Fruit fly (Drosophila melanogaster) whole organism, embryonic: ENCODE measurements around the gene Eip75B.
A peak's percentile ranks its signal among the peaks of the same experiment; 100 is the strongest.

Experiments used
- Bgb ChIP-seq: fragments of 200-800 bp; sonication (Bioruptor generic); IDR thresholded peaks from 2 replicates; pipeline ENCODE4 v1.3.6; 2022; ENCODE audit warnings: missing biosample characterization, missing genetic modification characterization; ENCODE audit not compliant: partially characterized antibody
- CG10267 ChIP-seq: fragments of 200-800 bp; sonication (Bioruptor generic); optimal IDR thresholded peaks from 2 replicates; lab custom pipeline; 2018; ENCODE audit warnings: missing biosample characterization, mild to moderate bottlenecking, missing genetic modification characterization, moderate library complexity
- CG10959 ChIP-seq: fragments of 200-800 bp; sonication (Bioruptor generic); IDR thresholded peaks from 2 replicates; pipeline ENCODE4 v1.3.6; 2022; ENCODE audit warnings: missing biosample characterization, missing genetic modification characterization
- CG11398 ChIP-seq: fragments of 200-800 bp; sonication (Bioruptor generic); optimal IDR thresholded peaks from 2 replicates; lab custom pipeline; 2016; ENCODE audit warnings: missing biosample characterization, missing genetic modification characterization
- CG12104 ChIP-seq: fragments of 200-800 bp; sonication (Bioruptor generic); optimal IDR thresholded peaks from 3 replicates; lab custom pipeline; 2016; ENCODE audit warnings: missing biosample characterization, missing genetic modification characterization
- CG15514 ChIP-seq: fragments of 200-800 bp; sonication (Bioruptor generic); optimal IDR thresholded peaks from 3 replicates; lab custom pipeline; 2017; ENCODE audit warnings: missing biosample characterization, missing genetic modification characterization, mild to moderate bottlenecking, moderate library complexity, missing genetic modification reagents
- CG16863 ChIP-seq: fragments of 200-800 bp; sonication (Bioruptor generic); optimal IDR thresholded peaks from 3 replicates; lab custom pipeline; 2016; ENCODE audit warnings: missing biosample characterization, missing genetic modification characterization
- CG17359 ChIP-seq: fragments of 200-800 bp; sonication (Bioruptor generic); optimal IDR thresholded peaks from 3 replicates; lab custom pipeline; 2018; ENCODE audit warnings: missing biosample characterization, mild to moderate bottlenecking, missing genetic modification characterization, moderate library complexity
- CG17612 ChIP-seq: fragments of 200-800 bp; sonication (Bioruptor generic); IDR thresholded peaks from 2 replicates; pipeline ENCODE4 v1.3.6; 2022; ENCODE audit warnings: missing biosample characterization, missing genetic modification characterization
- CG18476 ChIP-seq: fragments of 200-800 bp; sonication (Bioruptor generic); optimal IDR thresholded peaks from 2 replicates; lab custom pipeline; 2016; ENCODE audit warnings: missing biosample characterization, mild to moderate bottlenecking, missing genetic modification characterization
- CG18619 ChIP-seq: fragments of 200-800 bp; sonication (Bioruptor generic); optimal IDR thresholded peaks from 3 replicates; lab custom pipeline; 2017; ENCODE audit warnings: missing biosample characterization, mild to moderate bottlenecking, missing genetic modification characterization
- CG2116 ChIP-seq: fragments of 200-800 bp; sonication (Bioruptor generic); optimal IDR thresholded peaks from 3 replicates; lab custom pipeline; 2018; ENCODE audit warnings: missing biosample characterization, mild to moderate bottlenecking, missing genetic modification characterization
- CG31365 ChIP-seq: fragments of 200-800 bp; sonication (Bioruptor generic); optimal IDR thresholded peaks from 2 replicates; lab custom pipeline; 2018; ENCODE audit warnings: missing biosample characterization, mild to moderate bottlenecking, missing genetic modification characterization
- CG32772 ChIP-seq: fragments of 200-800 bp; sonication (Bioruptor generic); IDR thresholded peaks from 2 replicates; pipeline ENCODE4 v1.3.6; 2022; ENCODE audit warnings: missing biosample characterization, missing genetic modification characterization
- CG4404 ChIP-seq: fragments of 200-800 bp; sonication (Bioruptor generic); IDR thresholded peaks from 2 replicates; pipeline ENCODE4 v1.3.6; 2022; ENCODE audit warnings: missing biosample characterization, missing genetic modification characterization
- CG4854 ChIP-seq: fragments of 200-800 bp; sonication (Bioruptor generic); optimal IDR thresholded peaks from 2 replicates; lab custom pipeline; 2016; ENCODE audit warnings: missing biosample characterization, missing genetic modification characterization, inconsistent platforms
- CG6813 ChIP-seq: fragments of 200-800 bp; sonication (Bioruptor generic); optimal IDR thresholded peaks from 2 replicates; lab custom pipeline; 2017; ENCODE audit warnings: missing biosample characterization, missing genetic modification characterization, mild to moderate bottlenecking, moderate library complexity, missing genetic modification reagents
- CG7786 ChIP-seq: fragments of 200-800 bp; sonication (Bioruptor generic); optimal IDR thresholded peaks from 2 replicates; lab custom pipeline; 2016; ENCODE audit warnings: missing biosample characterization, missing genetic modification characterization
- CG7839 ChIP-seq: fragments of 200-800 bp; sonication (Bioruptor generic); optimal IDR thresholded peaks from 3 replicates; lab custom pipeline; 2018; ENCODE audit warnings: missing biosample characterization, mild to moderate bottlenecking, missing genetic modification characterization, moderate library complexity
- CG9817 ChIP-seq: fragments of 200-800 bp; sonication (Bioruptor generic); optimal IDR thresholded peaks from 2 replicates; lab custom pipeline; 2018; ENCODE audit warnings: missing biosample characterization, mild to moderate bottlenecking, missing genetic modification characterization, moderate library complexity
- Dll ChIP-seq: fragments of 200-800 bp; sonication (Bioruptor generic); IDR thresholded peaks from 4 replicates; pipeline ENCODE4 v1.3.6; 2022; ENCODE audit warnings: missing biosample characterization, missing genetic modification characterization; ENCODE audit not compliant: partially characterized antibody
- Drgx ChIP-seq: fragments of 200-800 bp; sonication (Bioruptor generic); IDR thresholded peaks from 2 replicates; pipeline ENCODE4 v1.3.6; 2022; ENCODE audit warnings: missing biosample characterization, missing genetic modification characterization
- Eip74EF ChIP-seq, 2 experiments: fragments of 200-800 bp in 1 of 2; fragments of >200 bp in 1 of 2; sonication (Bioruptor generic) in 1 of 2; optimal IDR thresholded peaks; 2 replicates each; lab custom pipeline; 2017 to 2019; ENCODE audit warnings: missing biosample characterization in 2 of 2, missing genetic modification characterization in 2 of 2, mild to moderate bottlenecking in 1 of 2, moderate library complexity in 1 of 2
- Hey ChIP-seq: fragments of 200-800 bp; sonication (Bioruptor generic); optimal IDR thresholded peaks from 3 replicates; lab custom pipeline; 2018; ENCODE audit warnings: missing biosample characterization, mild to moderate bottlenecking, missing genetic modification characterization
- Lhr ChIP-seq: fragments of 200-800 bp; sonication (Bioruptor generic); optimal IDR thresholded peaks from 3 replicates; lab custom pipeline; 2017; ENCODE audit warnings: mild to moderate bottlenecking, missing biosample characterization, missing genetic modification reagents, missing genetic modification characterization
- MTF-1 ChIP-seq: fragments of 200-800 bp; sonication (Bioruptor generic); optimal IDR thresholded peaks from 2 replicates; lab custom pipeline; 2018; ENCODE audit warnings: missing biosample characterization, mild to moderate bottlenecking, missing genetic modification characterization, borderline replicate concordance
- NC2β ChIP-seq: fragments of 200-800 bp; sonication (Bioruptor generic); optimal IDR thresholded peaks from 2 replicates; lab custom pipeline; 2016; ENCODE audit warnings: missing biosample characterization, missing genetic modification characterization
- NK7.1 ChIP-seq: fragments of 200-800 bp; sonication (Bioruptor generic); optimal IDR thresholded peaks from 3 replicates; lab custom pipeline; 2016; ENCODE audit warnings: missing biosample characterization, missing genetic modification characterization
- Nf-YA ChIP-seq: fragments of 200-800 bp; sonication (Bioruptor generic); IDR thresholded peaks from 2 replicates; pipeline ENCODE4 v1.3.6; 2022; ENCODE audit warnings: missing biosample characterization, missing genetic modification characterization
- Sin3A ChIP-seq: fragments of >200 bp; optimal IDR thresholded peaks from 2 replicates; lab custom pipeline; 2018
- Tbp ChIP-seq: fragments of >200 bp; optimal IDR thresholded peaks from 2 replicates; lab custom pipeline; 2018; ENCODE audit warnings: missing biosample characterization, missing genetic modification characterization
- Xrp1 ChIP-seq: fragments of 200-800 bp; sonication (Bioruptor generic); IDR thresholded peaks from 2 replicates; pipeline ENCODE4 v1.3.6; 2022; ENCODE audit warnings: missing biosample characterization, missing genetic modification characterization
- ato ChIP-seq: fragments of 200-800 bp; sonication (Bioruptor generic); IDR thresholded peaks from 2 replicates; pipeline ENCODE4 v1.3.6; 2022; ENCODE audit warnings: missing biosample characterization, missing genetic modification characterization; ENCODE audit not compliant: partially characterized antibody
- bsh ChIP-seq, 2 experiments: fragments of 200-800 bp; sonication (Bioruptor generic); optimal IDR thresholded peaks; 2 replicates each; lab custom pipeline; 2017 to 2018; ENCODE audit warnings: mild to moderate bottlenecking in 2 of 2, missing biosample characterization in 2 of 2, missing genetic modification characterization in 2 of 2, moderate library complexity in 1 of 2
- cad ChIP-seq: fragments of >200 bp; optimal IDR thresholded peaks from 2 replicates; lab custom pipeline; 2017; ENCODE audit warnings: missing biosample characterization, missing genetic modification characterization
- cg ChIP-seq: fragments of 200-800 bp; sonication (Bioruptor generic); optimal IDR thresholded peaks from 3 replicates; lab custom pipeline; 2019; ENCODE audit warnings: missing biosample characterization, mild to moderate bottlenecking, missing genetic modification characterization, moderate library complexity
- ci ChIP-seq: fragments of 200-800 bp; sonication (Bioruptor generic); IDR thresholded peaks from 3 replicates; pipeline ENCODE4 v1.3.6; 2022; ENCODE audit warnings: missing biosample characterization, missing genetic modification characterization
- dysf ChIP-seq: fragments of 200-800 bp; sonication (Bioruptor generic); IDR thresholded peaks from 3 replicates; pipeline ENCODE4 v1.3.6; 2022; ENCODE audit warnings: missing biosample characterization, missing genetic modification characterization
- lab ChIP-seq: fragments of 200-800 bp; sonication (Bioruptor generic); optimal IDR thresholded peaks from 3 replicates; lab custom pipeline; 2017; ENCODE audit warnings: missing biosample characterization, missing genetic modification characterization, mild to moderate bottlenecking, moderate library complexity, missing genetic modification reagents
- lola ChIP-seq, 3 experiments: fragments of >200 bp in 2 of 3; fragments of 200-800 bp in 1 of 3; sonication (Bioruptor generic) in 1 of 3; optimal IDR thresholded peaks; 2 replicates each; lab custom pipeline; 2017 to 2019; ENCODE audit warnings: missing biosample characterization in 3 of 3, missing genetic modification characterization in 3 of 3, mild to moderate bottlenecking in 1 of 3, moderate library complexity in 1 of 3
- nom ChIP-seq: fragments of 200-800 bp; sonication (Bioruptor generic); optimal IDR thresholded peaks from 2 replicates; lab custom pipeline; 2017; ENCODE audit warnings: missing biosample characterization, missing genetic modification characterization, mild to moderate bottlenecking, moderate library complexity, missing genetic modification reagents
- odd ChIP-seq: fragments of 200-800 bp; sonication (Bioruptor generic); optimal IDR thresholded peaks from 2 replicates; lab custom pipeline; 2017; ENCODE audit warnings: missing biosample characterization, mild to moderate bottlenecking, missing genetic modification characterization
- org-1 ChIP-seq: fragments of 200-800 bp; sonication (Bioruptor generic); optimal IDR thresholded peaks from 2 replicates; lab custom pipeline; 2017; ENCODE audit warnings: missing biosample characterization, missing genetic modification characterization
- row ChIP-seq: fragments of 200-800 bp; sonication (Bioruptor generic); IDR thresholded peaks from 3 replicates; pipeline ENCODE4 v1.3.6; 2022; ENCODE audit warnings: missing biosample characterization, missing genetic modification characterization
- sens ChIP-seq: fragments of 200-800 bp; sonication (Bioruptor generic); peaks from one replicate; lab custom pipeline; 2016; ENCODE audit warnings: missing biosample characterization, missing genetic modification characterization
- sima ChIP-seq: fragments of 200-800 bp; sonication (Bioruptor generic); optimal IDR thresholded peaks from 2 replicates; lab custom pipeline; 2016; ENCODE audit warnings: missing biosample characterization, missing genetic modification characterization
- stc ChIP-seq: fragments of 200-800 bp; sonication (Bioruptor generic); IDR thresholded peaks from 2 replicates; pipeline ENCODE4 v1.3.6; 2022; ENCODE audit warnings: missing biosample characterization, missing genetic modification characterization
- trh ChIP-seq: fragments of 200-800 bp; sonication (Bioruptor generic); optimal IDR thresholded peaks from 2 replicates; lab custom pipeline; 2016; ENCODE audit warnings: missing biosample characterization, missing genetic modification characterization

Gene Eip75B

DNA sequence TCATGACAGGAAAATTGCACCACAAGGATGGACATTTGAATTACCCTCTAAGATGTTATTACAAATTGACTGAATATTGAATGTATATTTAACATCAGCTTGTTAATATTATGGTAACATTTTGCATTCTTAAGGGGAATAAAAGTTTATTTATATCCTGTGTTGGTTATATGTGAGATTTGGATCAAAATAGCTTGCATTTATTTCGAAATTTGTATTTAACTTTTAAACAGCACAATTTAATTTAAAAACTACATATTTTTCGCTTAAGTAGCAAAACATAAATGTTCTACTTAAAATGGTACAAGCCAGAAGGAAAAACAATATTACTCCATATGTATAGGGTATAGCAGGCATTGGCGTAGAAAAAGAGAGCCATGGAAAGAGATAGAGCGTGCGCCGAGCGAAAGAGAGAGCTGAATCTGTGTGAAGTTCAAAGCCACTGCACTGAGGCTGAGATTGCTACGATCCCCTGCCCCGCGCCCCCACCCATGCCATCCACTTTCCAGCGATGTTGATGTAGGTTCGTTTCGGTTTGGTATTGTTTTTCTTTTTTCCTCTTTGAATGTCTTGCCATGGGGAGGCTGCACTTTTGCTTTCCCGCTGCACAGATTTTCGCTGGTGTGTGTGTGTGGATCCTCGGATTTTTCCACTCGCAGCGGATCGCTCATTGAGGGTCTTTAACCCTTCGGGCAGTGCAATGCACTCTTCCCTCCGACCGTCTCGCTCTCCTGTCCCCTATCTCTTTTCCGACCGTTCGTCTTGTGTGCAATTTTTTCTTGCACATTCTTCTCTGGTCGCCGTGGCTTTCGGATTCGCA lies 59.2 kb downstream of the Eip75B start (continued):
- TF ChIP-seq odd (GFP tag; lab: Kevin White, UChicago) (peak; percentile 70), NC2β (GFP tag; lab: Kevin White, UChicago) (peak; percentile 77), dysf (GFP tag; lab: Robert Waterston, UW) (peak; percentile 58), Bgb (GFP tag; lab: Robert Waterston, UW) (no peak), row (GFP tag; lab: Robert Waterston, UW) (peak; percentile 86), Lhr (peak; percentile 71), CG7786 (GFP tag; lab: Kevin White, UChicago) (peak; percentile 69), CG12104 (GFP tag; lab: Kevin White, UChicago) (peak; percentile 85), org-1 (peak; percentile 73), CG18476 (GFP tag; lab: Kevin White, UChicago) (peak; percentile 76), CG17612 (no peak), NK7.1 (peak; percentile 55), ci (GFP tag; lab: Robert Waterston, UW) (no peak; the same call in 2 of the 3 replicates), ato (no peak), CG32772 (GFP tag; lab: Robert Waterston, UW) (peak; percentile 33; the same call in 1 of the 2 replicates), CG31365 (tag; lab: Kevin White, UChicago) (no peak), CG10267 (peak; percentile 89), CG4854 (peak; percentile 28), trh (GFP tag; lab: Kevin White, UChicago) (peak; percentile 69), nom (peak; percentile 22), cg (GFP tag; lab: Kevin White, UChicago) (peak; percentile 59), sens (GFP tag; lab: Kevin White, UChicago) (peak; percentile 99), Dll (GFP tag; lab: Robert Waterston, UW) (no peak), MTF-1 (GFP tag; lab: Kevin White, UChicago) (no peak), Hey (tag; lab: Kevin White, UChicago) (no peak), CG2116 (GFP tag; lab: Kevin White, UChicago) (peak; percentile 53), CG16863 (GFP tag; lab: Kevin White, UChicago) (peak; percentile 86), CG10959 (GFP tag; lab: Robert Waterston, UW) (no peak), Tbp (no peak), CG6813 (GFP tag; lab: Kevin White, UChicago) (peak; percentile 62), Nf-YA (GFP tag; lab: Robert Waterston, UW) (no peak), stc (GFP tag; lab: Robert Waterston, UW) (no peak), lola (GFP tag; optimal IDR thresholded peaks at IDR 0.05; lab: Kevin White, UChicago) (peak in 1 of 3 experiments; percentile 99), CG15514 (GFP tag; lab: Kevin White, UChicago) (peak; percentile 3), lab (GFP tag; lab: Kevin White, UChicago) (peak; percentile 65), Xrp1 (peak; percentile 88), CG18619 (GFP tag; lab: Kevin White, UChicago) (peak; percentile 79), Sin3A (lab: Kevin White, UChicago) (no peak), cad (GFP tag; lab: Kevin White, UChicago) (no peak), sima (GFP tag; lab: Kevin White, UChicago) (peak; percentile 32), CG17359 (tag; lab: Kevin White, UChicago) (peak; percentile 70), Eip74EF (GFP tag; optimal IDR thresholded peaks at IDR 0.05; lab: Kevin White, UChicago) (peak in 1 of 2 experiments; percentile 77), CG11398 (peak; percentile 31), CG9817 (tag; lab: Kevin White, UChicago) (peak; percentile 26), CG4404 (GFP tag; lab: Robert Waterston, UW) (peak; percentile 87), CG7839 (peak; percentile 89), Drgx (GFP tag; lab: Robert Waterston, UW) (peak; percentile 69; the same call in 1 of the 2 replicates), bsh (GFP tag; optimal IDR thresholded peaks at IDR 0.05; lab: Kevin White, UChicago) (peak; percentile 88)
